Worm (Caenorhabditis elegans) whole organism, L3 larva: ENCODE measurements around the gene spp-30.

ENCODE experiments used
- R02D3.7 ChIP-seq: fragments of 150-350 bp; optimal IDR thresholded peaks from 2 replicates; lab custom pipeline; 2014; ENCODE audit warnings: missing biosample characterization, missing genetic modification characterization
- ama-1 ChIP-seq: fragments of 150-350 bp; optimal IDR thresholded peaks from 2 replicates; lab custom pipeline; 2018
- ceh-28 ChIP-seq: fragments of 150-350 bp; optimal IDR thresholded peaks from 2 replicates; lab custom pipeline; 2014; ENCODE audit warnings: missing biosample characterization, missing genetic modification reagents, missing genetic modification characterization
- ceh-82 ChIP-seq: fragments of 150-350 bp; optimal IDR thresholded peaks from 2 replicates; lab custom pipeline; 2014; ENCODE audit warnings: missing biosample characterization, missing genetic modification characterization
- jun-1 ChIP-seq: fragments of 150-350 bp; optimal IDR thresholded peaks from 2 replicates; lab custom pipeline; 2014; ENCODE audit warnings: missing biosample characterization, missing genetic modification reagents, missing genetic modification characterization
- nhr-12 ChIP-seq: fragments of 150-350 bp; optimal IDR thresholded peaks from 2 replicates; lab custom pipeline; 2014; ENCODE audit warnings: missing biosample characterization, missing genetic modification characterization
- nhr-237 ChIP-seq: fragments of 150-350 bp; optimal IDR thresholded peaks from 2 replicates; lab custom pipeline; 2014; ENCODE audit warnings: missing biosample characterization, missing genetic modification characterization
- nhr-28 ChIP-seq: fragments of 150-350 bp; optimal IDR thresholded peaks from 2 replicates; lab custom pipeline; 2014; ENCODE audit warnings: missing biosample characterization, missing genetic modification characterization
- pha-4 ChIP-seq: fragments of 150-350 bp; optimal IDR thresholded peaks from 2 replicates; lab custom pipeline; 2014; ENCODE audit warnings: missing biosample characterization, missing genetic modification reagents, missing genetic modification characterization
- pqm-1 ChIP-seq: fragments of 150-350 bp; optimal IDR thresholded peaks from 2 replicates; lab custom pipeline; 2017; ENCODE audit warnings: missing biosample characterization, missing genetic modification characterization, inconsistent platforms
- ztf-11 ChIP-seq: fragments of 150-350 bp; optimal IDR thresholded peaks from 2 replicates; lab custom pipeline; 2014; ENCODE audit warnings: missing biosample characterization, missing genetic modification characterization

ce11 chrX:11592539-11592938 is 35.9 kb downstream of the spp-30 start:
- TF ChIP-seq pha-4 (tag; lab: Kevin White, UChicago) (no peak), nhr-12 (tag; lab: Kevin White, UChicago) (no peak), ceh-82 (tag; lab: Kevin White, UChicago) (no peak), pqm-1 (tag; lab: Kevin White, UChicago) (no peak), nhr-237 (no peak), nhr-28 (tag; lab: Kevin White, UChicago) (no peak), ama-1 (no peak), ceh-28 (tag; lab: Kevin White, UChicago) (no peak), R02D3.7 (no peak), ztf-11 (tag; lab: Kevin White, UChicago) (no peak), jun-1 (no peak)
